Worm (Caenorhabditis elegans) whole organism, early embryonic: ENCODE data around the gene ttm-1.

Source experiments
- B0310.2 ChIP-seq: sonication (generic microtip); optimal IDR thresholded peaks from 2 replicates; lab custom pipeline; 2016; ENCODE audit warnings: mild to moderate bottlenecking, missing genetic modification characterization, missing compliant biosample characterization
- F13C5.2 ChIP-seq: sonication (generic microtip); optimal IDR thresholded peaks from 2 replicates; lab custom pipeline; 2017; ENCODE audit warnings: mild to moderate bottlenecking, missing genetic modification characterization, inconsistent platforms, missing compliant biosample characterization
- aly-1 ChIP-seq: sonication (generic microtip); optimal IDR thresholded peaks from 2 replicates; lab custom pipeline; 2016; ENCODE audit warnings: missing genetic modification characterization, missing compliant biosample characterization
- ama-1 ChIP-seq: fragments of 150-350 bp; optimal IDR thresholded peaks from 2 replicates; lab custom pipeline; 2014
- ceh-13 ChIP-seq: fragments of 200-800 bp; sonication (Bioruptor generic); optimal IDR thresholded peaks from 2 replicates; lab custom pipeline; 2018; ENCODE audit warnings: mild to moderate bottlenecking, missing genetic modification characterization, missing compliant biosample characterization
- ceh-36 ChIP-seq: sonication (generic microtip); optimal IDR thresholded peaks from 2 replicates; lab custom pipeline; 2016; ENCODE audit warnings: missing genetic modification characterization, inconsistent platforms, missing compliant biosample characterization
- ets-7 ChIP-seq: sonication (generic microtip); optimal IDR thresholded peaks from 2 replicates; lab custom pipeline; 2016; ENCODE audit warnings: missing genotype, missing genetic modification characterization, missing compliant biosample characterization
- flt-1 ChIP-seq: fragments of 200-800 bp; sonication (Bioruptor generic); IDR thresholded peaks from 2 replicates; pipeline ENCODE4 v1.3.6; 2022; ENCODE audit warnings: missing genetic modification characterization, missing compliant biosample characterization
- hmbx-1 ChIP-seq: sonication (generic microtip); optimal IDR thresholded peaks from 2 replicates; lab custom pipeline; 2016; ENCODE audit warnings: mild to moderate bottlenecking, missing genetic modification characterization, missing compliant biosample characterization
- hmg-4 ChIP-seq: fragments of 200-800 bp; sonication (Bioruptor generic); optimal IDR thresholded peaks from 2 replicates; lab custom pipeline; 2018; ENCODE audit warnings: mild to moderate bottlenecking, missing genetic modification characterization, missing compliant biosample characterization
- hnd-1 ChIP-seq: sonication (generic microtip); optimal IDR thresholded peaks from 2 replicates; lab custom pipeline; 2016; ENCODE audit warnings: missing genetic modification characterization, missing compliant biosample characterization
- pes-1 ChIP-seq: fragments of 200-800 bp; sonication (Bioruptor generic); IDR thresholded peaks from 2 replicates; pipeline ENCODE4 v1.3.6; 2022; ENCODE audit warnings: missing genetic modification reagents, missing genetic modification characterization, missing compliant biosample characterization
- scrt-1 ChIP-seq: fragments of 200-800 bp; sonication (Bioruptor generic); IDR thresholded peaks from 2 replicates; pipeline ENCODE4 v1.3.6; 2022; ENCODE audit warnings: missing genetic modification characterization, missing compliant biosample characterization
- sea-1 ChIP-seq: fragments of 200-800 bp; sonication (Bioruptor generic); conservative IDR thresholded peaks from 2 replicates; pipeline ENCODE4 v1.3.6; 2022; ENCODE audit warnings: missing genetic modification characterization, missing compliant biosample characterization
- tbx-11 ChIP-seq: fragments of 200-800 bp; sonication (Bioruptor generic); IDR thresholded peaks from 2 replicates; pipeline ENCODE4 v1.3.6; 2022; ENCODE audit warnings: missing genetic modification characterization, missing compliant biosample characterization
- tbx-37 ChIP-seq: fragments of 200-800 bp; sonication (Bioruptor generic); conservative IDR thresholded peaks from 2 replicates; pipeline ENCODE4 v1.3.6; 2022; ENCODE audit warnings: missing genetic modification reagents, missing genetic modification characterization, missing compliant biosample characterization
- tra-4 ChIP-seq: sonication (generic microtip); optimal IDR thresholded peaks from 2 replicates; lab custom pipeline; 2017; ENCODE audit warnings: missing genetic modification characterization, missing compliant biosample characterization

ttm-1 gene

ce11 chrIII:12932776-12933175 lies 34.0 kb downstream of the ttm-1 start:
- TF ChIP-seq tra-4 (tag; lab: Kevin White, UChicago) (no peak), pes-1 (no peak), scrt-1 (no peak), F13C5.2 (tag; lab: Kevin White, UChicago) (no peak), flt-1 (GFP tag; lab: Robert Waterston, UW) (no peak), hnd-1 (no peak), sea-1 (GFP tag; lab: Robert Waterston, UW) (no peak), hmg-4 (GFP tag; lab: Kevin White, UChicago) (no peak), ama-1 (lab: Kevin White, UChicago) (no peak), tbx-37 (no peak), aly-1 (tag; lab: Kevin White, UChicago) (no peak), ceh-13 (GFP tag; lab: Kevin White, UChicago) (no peak), tbx-11 (no peak), B0310.2 (tag; lab: Kevin White, UChicago) (no peak), hmbx-1 (tag; lab: Kevin White, UChicago) (no peak), ceh-36 (no peak), ets-7 (tag; lab: Kevin White, UChicago) (no peak)

ce11 chrIII:12931786-12932427 lies 34.9 kb downstream of the ttm-1 start, which contains the start of gene rbm-7:
rbm-7 (minus strand) TSS chrIII:12931867.
- no peak for TF ChIP-seq B0310.2 (tag; lab: Kevin White, UChicago)
- TF ChIP-seq ama-1 (lab: Kevin White, UChicago) = no peak
- no peak for TF ChIP-seq hmbx-1 (tag; lab: Kevin White, UChicago)
- TF ChIP-seq pes-1 = no peak
- TF ChIP-seq ceh-36 = no peak
- no peak for TF ChIP-seq scrt-1
- no peak for TF ChIP-seq flt-1 (GFP tag; lab: Robert Waterston, UW)
- no peak for TF ChIP-seq sea-1 (GFP tag; lab: Robert Waterston, UW)
- no peak for TF ChIP-seq tra-4 (tag; lab: Kevin White, UChicago)
- no peak for TF ChIP-seq F13C5.2 (tag; lab: Kevin White, UChicago)
- TF ChIP-seq hnd-1 = no peak
- no peak for TF ChIP-seq tbx-37
- no peak for TF ChIP-seq hmg-4 (GFP tag; lab: Kevin White, UChicago)
- TF ChIP-seq ets-7 (tag; lab: Kevin White, UChicago) = no peak
- TF ChIP-seq tbx-11 = no peak

- TF ChIP-seq sea-1 (GFP tag; lab: Robert Waterston, UW) (no peak), ceh-36 (no peak), ets-7 (tag; lab: Kevin White, UChicago) (no peak), ama-1 (lab: Kevin White, UChicago) (no peak), flt-1 (GFP tag; lab: Robert Waterston, UW) (no peak), tbx-11 (no peak), aly-1 (tag; lab: Kevin White, UChicago) (no peak), ceh-13 (GFP tag; lab: Kevin White, UChicago) (no peak), hmg-4 (GFP tag; lab: Kevin White, UChicago) (no peak), B0310.2 (tag; lab: Kevin White, UChicago) (no peak), F13C5.2 (tag; lab: Kevin White, UChicago) (no peak), pes-1 (no peak), scrt-1 (no peak), tbx-37 (no peak), hmbx-1 (tag; lab: Kevin White, UChicago) (no peak)
Measured at ce11 chrIII:12931108-12931507, 35.7 kb downstream of the ttm-1 start.

- TF ChIP-seq scrt-1 (no peak), ets-7 (tag; lab: Kevin White, UChicago) (no peak), hmg-4 (GFP tag; lab: Kevin White, UChicago) (no peak), ceh-36 (no peak), tbx-11 (no peak), tbx-37 (no peak), hnd-1 (no peak), pes-1 (no peak), tra-4 (tag; lab: Kevin White, UChicago) (no peak)
Measured at ce11 chrIII:12929573-12929972, 37.2 kb downstream of the ttm-1 start, which contains the start of gene Y37D8A.19. Y37D8A.19 (plus strand) TSS chrIII:12929873.

- TF ChIP-seq tra-4 (tag; lab: Kevin White, UChicago) (no peak), tbx-37 (no peak; the same call in 1 of the 2 replicates), F13C5.2 (tag; lab: Kevin White, UChicago) (peak; percentile 26)
Measured at ce11 chrIII:12925947-12926607, 40.7 kb downstream of the ttm-1 start, which contains the start of the genes npp-25 and mrps-10. npp-25 (minus strand) TSS chrIII:12925997. mrps-10 (plus strand) TSS chrIII:12926557.

ce11 chrIII:12920810-12921209 lies 46.0 kb downstream of the ttm-1 start:
- TF ChIP-seq hmbx-1 (tag; lab: Kevin White, UChicago) = no peak
- no peak for TF ChIP-seq tbx-11
- no peak for TF ChIP-seq pes-1
- no peak for TF ChIP-seq B0310.2 (tag; lab: Kevin White, UChicago)
- no peak for TF ChIP-seq ceh-13 (GFP tag; lab: Kevin White, UChicago)
- no peak for TF ChIP-seq tbx-37
- TF ChIP-seq ama-1 (lab: Kevin White, UChicago) = no peak
- no peak for TF ChIP-seq flt-1 (GFP tag; lab: Robert Waterston, UW)
- no peak for TF ChIP-seq aly-1 (tag; lab: Kevin White, UChicago)
- TF ChIP-seq sea-1 (GFP tag; lab: Robert Waterston, UW) = no peak
- TF ChIP-seq F13C5.2 (tag; lab: Kevin White, UChicago) = no peak
- TF ChIP-seq tra-4 (tag; lab: Kevin White, UChicago) = no peak
- TF ChIP-seq ets-7 (tag; lab: Kevin White, UChicago) = no peak
- no peak for TF ChIP-seq hmg-4 (GFP tag; lab: Kevin White, UChicago)

ce11 chrIII:12919882-12920281 lies 46.9 kb downstream of the ttm-1 start:
- no peak for TF ChIP-seq scrt-1
- TF ChIP-seq hmg-4 (GFP tag; lab: Kevin White, UChicago) = no peak
- no peak for TF ChIP-seq ceh-13 (GFP tag; lab: Kevin White, UChicago)
